Fruit fly (Drosophila melanogaster) whole organism, embryonic: Measurements from ENCODE around the gene Orc2.
A peak's percentile ranks its signal among the peaks of the same experiment; 100 is the strongest.

Experiments used
- CG10543 ChIP-seq: fragments of 200-800 bp; sonication (Bioruptor generic); optimal IDR thresholded peaks from 3 replicates; lab custom pipeline; 2017; ENCODE audit warnings: missing biosample characterization, mild to moderate bottlenecking, missing genetic modification characterization, moderate library complexity
- CG10654 ChIP-seq: fragments of 200-800 bp; sonication (Bioruptor generic); optimal IDR thresholded peaks from 2 replicates; lab custom pipeline; 2016; ENCODE audit warnings: missing biosample characterization, missing genetic modification characterization
- CG11247 ChIP-seq: fragments of 200-800 bp; sonication (Bioruptor generic); IDR thresholded peaks from 2 replicates; pipeline ENCODE4 v1.3.6; 2022; ENCODE audit warnings: missing biosample characterization, missing genetic modification characterization
- CG11696 ChIP-seq: fragments of 200-800 bp; sonication (Bioruptor generic); IDR thresholded peaks from 2 replicates; pipeline ENCODE4 v1.3.6; 2022; ENCODE audit warnings: missing biosample characterization, missing genetic modification characterization
- CG15073 ChIP-seq: fragments of 200-800 bp; sonication (Bioruptor generic); optimal IDR thresholded peaks from 2 replicates; lab custom pipeline; 2016; ENCODE audit warnings: missing biosample characterization, missing genetic modification characterization
- CG2202 ChIP-seq: fragments of 200-800 bp; sonication (Bioruptor generic); optimal IDR thresholded peaks from 2 replicates; lab custom pipeline; 2018; ENCODE audit warnings: missing biosample characterization, mild to moderate bottlenecking, missing genetic modification characterization
- CG31365 ChIP-seq: fragments of 200-800 bp; sonication (Bioruptor generic); optimal IDR thresholded peaks from 2 replicates; lab custom pipeline; 2018; ENCODE audit warnings: missing biosample characterization, mild to moderate bottlenecking, missing genetic modification characterization
- CG32767 ChIP-seq: fragments of 200-800 bp; sonication (Bioruptor generic); IDR thresholded peaks from 2 replicates; pipeline ENCODE4 v1.3.6; 2022; ENCODE audit warnings: missing biosample characterization, missing genetic modification characterization
- CG3281 ChIP-seq: fragments of 200-800 bp; sonication (Bioruptor generic); optimal IDR thresholded peaks from 3 replicates; lab custom pipeline; 2017; ENCODE audit warnings: missing biosample characterization, mild to moderate bottlenecking, missing genetic modification characterization
- CG34376 ChIP-seq: fragments of 200-800 bp; sonication (Bioruptor generic); optimal IDR thresholded peaks from 2 replicates; lab custom pipeline; 2018; ENCODE audit warnings: missing biosample characterization, mild to moderate bottlenecking, missing genetic modification characterization
- CG6175 ChIP-seq: fragments of 200-800 bp; sonication (Bioruptor generic); IDR thresholded peaks from 3 replicates; pipeline ENCODE4 v1.3.6; 2022; ENCODE audit warnings: missing biosample characterization, missing genetic modification characterization
- CG6813 ChIP-seq: fragments of 200-800 bp; sonication (Bioruptor generic); optimal IDR thresholded peaks from 2 replicates; lab custom pipeline; 2017; ENCODE audit warnings: missing biosample characterization, missing genetic modification characterization, mild to moderate bottlenecking, moderate library complexity, missing genetic modification reagents
- CG7963 ChIP-seq: fragments of 200-800 bp; sonication (Bioruptor generic); IDR thresholded peaks from 3 replicates; pipeline ENCODE4 v1.3.6; 2022; ENCODE audit warnings: missing biosample characterization, missing genetic modification characterization; ENCODE audit not compliant: partially characterized antibody
- CG8388 ChIP-seq: fragments of 200-800 bp; sonication (Bioruptor generic); optimal IDR thresholded peaks from 2 replicates; lab custom pipeline; 2019; ENCODE audit warnings: missing biosample characterization, mild to moderate bottlenecking, missing genetic modification characterization, moderate library complexity
- CG9437 ChIP-seq: fragments of 200-800 bp; sonication (Bioruptor generic); optimal IDR thresholded peaks from 2 replicates; lab custom pipeline; 2018; ENCODE audit warnings: missing biosample characterization, mild to moderate bottlenecking, missing genetic modification characterization
- CG9932 ChIP-seq: fragments of 200-800 bp; sonication (Bioruptor generic); IDR thresholded peaks from 2 replicates; pipeline ENCODE4 v1.3.6; 2022; ENCODE audit warnings: missing biosample characterization, missing genetic modification characterization
- CkIIα-i1 ChIP-seq: fragments of 200-800 bp; sonication (Bioruptor generic); IDR thresholded peaks from 2 replicates; pipeline ENCODE4 v1.3.6; 2022; ENCODE audit warnings: missing biosample characterization, missing genetic modification characterization
- Dll ChIP-seq: fragments of 200-800 bp; sonication (Bioruptor generic); IDR thresholded peaks from 4 replicates; pipeline ENCODE4 v1.3.6; 2022; ENCODE audit warnings: missing biosample characterization, missing genetic modification characterization; ENCODE audit not compliant: partially characterized antibody
- Doc2 ChIP-seq: fragments of 200-800 bp; sonication (Bioruptor generic); IDR thresholded peaks from 2 replicates; pipeline ENCODE4 v1.3.6; 2022; ENCODE audit warnings: missing biosample characterization, missing genetic modification characterization
- Dp ChIP-seq: fragments of 200-800 bp; sonication (Bioruptor generic); optimal IDR thresholded peaks from 2 replicates; lab custom pipeline; 2018; ENCODE audit warnings: missing biosample characterization, mild to moderate bottlenecking, missing genetic modification characterization, moderate library complexity
- Eip74EF ChIP-seq, 2 experiments: fragments of 200-800 bp in 1 of 2; fragments of >200 bp in 1 of 2; sonication (Bioruptor generic) in 1 of 2; optimal IDR thresholded peaks; 2 replicates each; lab custom pipeline; 2017 to 2019; ENCODE audit warnings: missing biosample characterization in 2 of 2, missing genetic modification characterization in 2 of 2, mild to moderate bottlenecking in 1 of 2, moderate library complexity in 1 of 2
- GATAe ChIP-seq: fragments of 200-800 bp; sonication (Bioruptor generic); conservative IDR thresholded peaks from 2 replicates; pipeline ENCODE4 v1.3.6; 2022; ENCODE audit warnings: missing biosample characterization, missing genetic modification characterization
- Gsc ChIP-seq: fragments of 200-800 bp; sonication (Bioruptor generic); IDR thresholded peaks from 2 replicates; pipeline ENCODE4 v1.3.6; 2022; ENCODE audit warnings: missing biosample characterization, missing genetic modification characterization
- HmgD ChIP-seq: fragments of 200-800 bp; sonication (Bioruptor generic); optimal IDR thresholded peaks from 3 replicates; lab custom pipeline; 2016; ENCODE audit warnings: missing biosample characterization, missing genetic modification characterization
- Max ChIP-seq: fragments of 200-800 bp; sonication (Bioruptor generic); optimal IDR thresholded peaks from 2 replicates; lab custom pipeline; 2016; ENCODE audit warnings: missing biosample characterization, mild to moderate bottlenecking, missing genetic modification characterization
- Optix ChIP-seq: fragments of 200-800 bp; sonication (Bioruptor generic); IDR thresholded peaks from 3 replicates; pipeline ENCODE4 v1.3.6; 2022; ENCODE audit warnings: missing biosample characterization, missing genetic modification characterization
- PHDP ChIP-seq: fragments of 200-800 bp; sonication (Bioruptor generic); optimal IDR thresholded peaks from 3 replicates; lab custom pipeline; 2018; ENCODE audit warnings: missing biosample characterization, mild to moderate bottlenecking, missing genetic modification characterization, moderate library complexity
- Ssrp ChIP-seq: fragments of 200-800 bp; sonication (Bioruptor generic); optimal IDR thresholded peaks from 2 replicates; lab custom pipeline; 2018; ENCODE audit warnings: missing biosample characterization, mild to moderate bottlenecking, missing genetic modification characterization, moderate library complexity
- Tbp ChIP-seq: fragments of >200 bp; optimal IDR thresholded peaks from 2 replicates; lab custom pipeline; 2018; ENCODE audit warnings: missing biosample characterization, missing genetic modification characterization
- Usf ChIP-seq: fragments of 200-800 bp; sonication (Bioruptor generic); optimal IDR thresholded peaks from 2 replicates; lab custom pipeline; 2017; ENCODE audit warnings: missing genotype, missing biosample characterization, missing genetic modification characterization
- btn ChIP-seq: fragments of 200-800 bp; sonication (Bioruptor generic); optimal IDR thresholded peaks from 2 replicates; lab custom pipeline; 2016; ENCODE audit warnings: missing biosample characterization, missing genetic modification characterization
- cato ChIP-seq: fragments of 200-800 bp; sonication (Bioruptor generic); optimal IDR thresholded peaks from 2 replicates; lab custom pipeline; 2016; ENCODE audit warnings: missing biosample characterization, missing genetic modification characterization, borderline replicate concordance
- cg ChIP-seq: fragments of 200-800 bp; sonication (Bioruptor generic); optimal IDR thresholded peaks from 3 replicates; lab custom pipeline; 2019; ENCODE audit warnings: missing biosample characterization, mild to moderate bottlenecking, missing genetic modification characterization, moderate library complexity
- chif ChIP-seq, 2 experiments: fragments of 200-800 bp; sonication (Bioruptor generic); optimal IDR thresholded peaks; 3 replicates each; lab custom pipeline; 2016; ENCODE audit warnings: missing biosample characterization in 2 of 2, missing genetic modification characterization in 2 of 2
- crp ChIP-seq, 2 experiments: fragments of 200-800 bp; sonication (Bioruptor generic); optimal IDR thresholded peaks; 2 replicates in 1 of 2; 3 replicates in 1 of 2; lab custom pipeline; 2017; ENCODE audit warnings: missing biosample characterization in 2 of 2, missing genetic modification characterization in 2 of 2, mild to moderate bottlenecking in 1 of 2, moderate library complexity in 1 of 2
- dan ChIP-seq: fragments of 200-800 bp; sonication (Bioruptor generic); IDR thresholded peaks from 2 replicates; pipeline ENCODE4 v1.3.6; 2022; ENCODE audit warnings: missing biosample characterization, missing genetic modification characterization
- disco-r ChIP-seq: fragments of 200-800 bp; sonication (Bioruptor generic); optimal IDR thresholded peaks from 2 replicates; lab custom pipeline; 2016; ENCODE audit warnings: missing biosample characterization, missing genetic modification characterization
- esg ChIP-seq: fragments of 200-800 bp; sonication (Bioruptor generic); conservative IDR thresholded peaks from 2 replicates; pipeline ENCODE4 v1.3.6; 2022; ENCODE audit warnings: missing biosample characterization, missing genetic modification characterization
- fd64A ChIP-seq: fragments of 200-800 bp; sonication (Bioruptor generic); optimal IDR thresholded peaks from 3 replicates; lab custom pipeline; 2018; ENCODE audit warnings: missing biosample characterization, mild to moderate bottlenecking, missing genetic modification characterization
- gcm2 ChIP-seq: fragments of 200-800 bp; sonication (Bioruptor generic); optimal IDR thresholded peaks from 2 replicates; lab custom pipeline; 2016; ENCODE audit warnings: missing biosample characterization, missing genetic modification characterization
- gsb-n ChIP-seq: fragments of 200-800 bp; sonication (Bioruptor generic); optimal IDR thresholded peaks from 3 replicates; lab custom pipeline; 2018; ENCODE audit warnings: missing biosample characterization, mild to moderate bottlenecking, missing genetic modification characterization
- ind ChIP-seq: fragments of 200-800 bp; sonication (Bioruptor generic); optimal IDR thresholded peaks from 3 replicates; lab custom pipeline; 2016; ENCODE audit warnings: missing biosample characterization, missing genetic modification characterization
- lab ChIP-seq: fragments of 200-800 bp; sonication (Bioruptor generic); optimal IDR thresholded peaks from 3 replicates; lab custom pipeline; 2017; ENCODE audit warnings: missing biosample characterization, missing genetic modification characterization, mild to moderate bottlenecking, moderate library complexity, missing genetic modification reagents
- mam ChIP-seq: fragments of 200-800 bp; sonication (Bioruptor generic); optimal IDR thresholded peaks from 3 replicates; lab custom pipeline; 2016; ENCODE audit warnings: missing biosample characterization, missing genetic modification characterization
- nerfin-1 ChIP-seq: fragments of 200-800 bp; sonication (Bioruptor generic); optimal IDR thresholded peaks from 3 replicates; lab custom pipeline; 2019; ENCODE audit warnings: missing biosample characterization, mild to moderate bottlenecking, missing genetic modification characterization, moderate library complexity
- nmo ChIP-seq: fragments of 200-800 bp; sonication (Bioruptor generic); optimal IDR thresholded peaks from 2 replicates; lab custom pipeline; 2018; ENCODE audit warnings: missing biosample characterization, mild to moderate bottlenecking, missing genetic modification characterization, moderate library complexity
- pita ChIP-seq: fragments of 200-800 bp; sonication (Bioruptor generic); optimal IDR thresholded peaks from 2 replicates; lab custom pipeline; 2017; ENCODE audit warnings: missing biosample characterization, mild to moderate bottlenecking, missing genetic modification characterization
- pzg ChIP-seq: fragments of 200-800 bp; sonication (Bioruptor generic); optimal IDR thresholded peaks from 3 replicates; lab custom pipeline; 2018; ENCODE audit warnings: missing biosample characterization, mild to moderate bottlenecking, missing genetic modification characterization, moderate library complexity
- shn ChIP-seq: fragments of 200-800 bp; sonication (Bioruptor generic); optimal IDR thresholded peaks from 3 replicates; lab custom pipeline; 2016; ENCODE audit warnings: missing biosample characterization, missing genetic modification characterization
- sim ChIP-seq: fragments of 200-800 bp; sonication (Bioruptor generic); IDR thresholded peaks from 2 replicates; pipeline ENCODE4 v1.3.6; 2022; ENCODE audit warnings: missing biosample characterization, missing genetic modification characterization
- usp ChIP-seq: fragments of >200 bp; optimal IDR thresholded peaks from 2 replicates; lab custom pipeline; 2017; ENCODE audit warnings: missing biosample characterization, missing genetic modification characterization

Gene Orc2

DNA sequence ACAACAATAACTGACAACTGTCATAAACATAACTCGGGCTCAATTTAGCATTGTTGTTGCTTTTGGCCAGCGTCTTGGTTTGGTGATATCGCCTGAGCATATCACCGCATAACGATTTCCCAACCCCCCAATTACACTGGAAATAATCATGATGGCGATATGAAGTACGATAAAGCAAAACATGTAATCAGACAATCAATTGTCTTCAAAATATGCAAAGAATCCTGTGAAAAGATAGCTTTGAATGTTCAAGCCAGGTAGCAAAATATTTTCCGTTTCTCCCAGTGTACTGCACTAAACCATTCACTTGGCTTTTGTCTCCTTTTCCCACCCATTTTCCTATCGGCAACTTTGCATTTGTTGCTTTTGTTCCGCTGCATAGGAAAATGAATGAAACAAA, 34.8 kb downstream of the Orc2 start (continued):
- TF ChIP-seq CG34376 (GFP tag; lab: Kevin White, UChicago) (no peak), Usf (GFP tag; lab: Kevin White, UChicago) (no peak), pita (GFP tag; lab: Kevin White, UChicago) (no peak), cato (GFP tag; lab: Kevin White, UChicago) (no peak), dan (GFP tag; lab: Robert Waterston, UW) (no peak), CG32767 (GFP tag; lab: Robert Waterston, UW) (no peak), Optix (GFP tag; lab: Robert Waterston, UW) (0 out of 3 replicates have a peak, but pooled peaks have one; percentile 44), usp (GFP tag; lab: Kevin White, UChicago) (no peak), CG2202 (tag; lab: Kevin White, UChicago) (no peak), disco-r (GFP tag; lab: Kevin White, UChicago) (peak; percentile 21), CG6813 (GFP tag; lab: Kevin White, UChicago) (peak; percentile 64), CG9437 (no peak), esg (GFP tag; lab: Robert Waterston, UW) (peak; percentile 47), CG8388 (peak; percentile 39), lab (GFP tag; lab: Kevin White, UChicago) (peak; percentile 75), CG3281 (GFP tag; lab: Kevin White, UChicago) (peak; percentile 48), CG7963 (no peak), Dp (GFP tag; lab: Kevin White, UChicago) (no peak), btn (GFP tag; lab: Kevin White, UChicago) (peak; percentile 44), mam (GFP tag; lab: Kevin White, UChicago) (no peak), GATAe (no peak; the same call in 1 of the 2 replicates), Max (GFP tag; lab: Kevin White, UChicago) (peak; percentile 40), HmgD (GFP tag; lab: Kevin White, UChicago) (no peak), shn (GFP tag; lab: Kevin White, UChicago) (no peak), ind (GFP tag; lab: Kevin White, UChicago) (peak; percentile 85), CG31365 (tag; lab: Kevin White, UChicago) (peak; percentile 35), cg (no peak), PHDP (tag; lab: Kevin White, UChicago) (no peak), CG10543 (GFP tag; lab: Kevin White, UChicago) (no peak), CG11247 (GFP tag; lab: Robert Waterston, UW) (no peak; the same call in 1 of the 2 replicates), Doc2 (GFP tag; lab: Robert Waterston, UW) (no peak), CG9932 (GFP tag; lab: Robert Waterston, UW) (no peak), chif (GFP tag; optimal IDR thresholded peaks at IDR 0.05; lab: Kevin White, UChicago) (peak; percentile 0 to 82), Dll (GFP tag; lab: Robert Waterston, UW) (no peak), CG10654 (peak; percentile 74), CkIIα-i1 (GFP tag; lab: Robert Waterston, UW) (no peak), gcm2 (GFP tag; lab: Kevin White, UChicago) (no peak), crp (GFP tag; optimal IDR thresholded peaks at IDR 0.05; lab: Kevin White, UChicago) (no peak), CG11696 (GFP tag; lab: Robert Waterston, UW) (no peak), nerfin-1 (tag; lab: Kevin White, UChicago) (peak; percentile 73), pzg (GFP tag; lab: Kevin White, UChicago) (no peak), gsb-n (tag; lab: Kevin White, UChicago) (peak; percentile 8), fd64A (GFP tag; lab: Kevin White, UChicago) (peak; percentile 56), CG15073 (GFP tag; lab: Kevin White, UChicago) (no peak), nmo (GFP tag; lab: Kevin White, UChicago) (peak; percentile 22), Tbp (no peak), Eip74EF (GFP tag; optimal IDR thresholded peaks at IDR 0.05; lab: Kevin White, UChicago) (no peak), Gsc (GFP tag; lab: Robert Waterston, UW) (no peak), Ssrp (tag; lab: Kevin White, UChicago) (peak; percentile 32), CG6175 (GFP tag; lab: Robert Waterston, UW) (no peak), sim (GFP tag; lab: Robert Waterston, UW) (0 out of 2 replicates have a peak, but pooled peaks have one; percentile 44)
